Worm (Caenorhabditis elegans) whole organism, L1 larva: ENCODE measurements around the gene C02E7.10.

Source experiments
- C04F5.9 ChIP-seq: sonication (generic microtip); optimal IDR thresholded peaks from 2 replicates; lab custom pipeline; 2016; ENCODE audit warnings: missing genetic modification characterization, missing compliant biosample characterization
- aha-1 ChIP-seq: fragments of 150-350 bp; optimal IDR thresholded peaks from 2 replicates; lab custom pipeline; 2014; ENCODE audit warnings: missing biosample characterization, missing genetic modification characterization
- aly-2 ChIP-seq: fragments of 150-350 bp; optimal IDR thresholded peaks from 2 replicates; lab custom pipeline; 2014; ENCODE audit warnings: missing biosample characterization, missing genetic modification characterization
- ama-1 ChIP-seq: fragments of 150-350 bp; optimal IDR thresholded peaks from 2 replicates; lab custom pipeline; 2014
- blmp-1 ChIP-seq: fragments of 150-350 bp; optimal IDR thresholded peaks from 2 replicates; lab custom pipeline; 2014; ENCODE audit warnings: missing biosample characterization, missing genetic modification characterization
- ceh-63 ChIP-seq: fragments of 200-800 bp; sonication (Bioruptor generic); optimal IDR thresholded peaks from 2 replicates; lab custom pipeline; 2018; ENCODE audit warnings: mild to moderate bottlenecking, missing genetic modification characterization, missing compliant biosample characterization
- ceh-8 ChIP-seq: fragments of 200-800 bp; sonication (Bioruptor generic); optimal IDR thresholded peaks from 2 replicates; lab custom pipeline; 2018; ENCODE audit warnings: mild to moderate bottlenecking, missing genetic modification characterization, moderate library complexity, missing compliant biosample characterization
- ceh-82 ChIP-seq, 3 experiments: fragments of 150-350 bp in 1 of 3; sonication (generic microtip) in 2 of 3; optimal IDR thresholded peaks; 2 replicates each; lab custom pipeline; 2014 to 2017; ENCODE audit warnings: missing biosample characterization in 3 of 3, missing genetic modification characterization in 3 of 3
- ceh-88 ChIP-seq: fragments of 200-800 bp; sonication (Bioruptor generic); IDR thresholded peaks from 2 replicates; pipeline ENCODE4 v1.3.6; 2022; ENCODE audit warnings: missing genetic modification characterization, missing compliant biosample characterization
- ceh-90 ChIP-seq: sonication (generic microtip); optimal IDR thresholded peaks from 2 replicates; lab custom pipeline; 2016; ENCODE audit warnings: missing genetic modification characterization, missing compliant biosample characterization
- dsc-1 ChIP-seq: sonication (generic microtip); optimal IDR thresholded peaks from 2 replicates; lab custom pipeline; 2016; ENCODE audit warnings: mild to moderate bottlenecking, missing genetic modification characterization, missing compliant biosample characterization
- egl-13 ChIP-seq: sonication (generic microtip); optimal IDR thresholded peaks from 2 replicates; lab custom pipeline; 2016; ENCODE audit warnings: missing genotype, missing genetic modification reagents, missing genetic modification characterization, missing compliant biosample characterization
- elt-2 ChIP-seq: sonication (generic microtip); optimal IDR thresholded peaks from 2 replicates; lab custom pipeline; 2016; ENCODE audit warnings: missing genetic modification characterization, mild to moderate bottlenecking, inconsistent platforms, missing compliant biosample characterization, missing genetic modification reagents
- elt-3 ChIP-seq, 6 experiments: fragments of 150-350 bp in 1 of 6; sonication (generic microtip); optimal IDR thresholded peaks; 2 replicates each; lab custom pipeline; 2017 to 2018; ENCODE audit warnings: missing biosample characterization in 6 of 6, missing genetic modification characterization in 6 of 6, inconsistent platforms in 1 of 6
- fkh-4 ChIP-seq: sonication (generic microtip); optimal IDR thresholded peaks from 2 replicates; lab custom pipeline; 2016; ENCODE audit warnings: missing compliant biosample characterization, missing genetic modification characterization, borderline replicate concordance
- fkh-8 ChIP-seq: sonication (generic microtip); optimal IDR thresholded peaks from 2 replicates; lab custom pipeline; 2016; ENCODE audit warnings: mild to moderate bottlenecking, missing genetic modification characterization, missing compliant biosample characterization
- fos-1 ChIP-seq: fragments of 150-350 bp; optimal IDR thresholded peaks from 2 replicates; lab custom pipeline; 2014; ENCODE audit warnings: missing biosample characterization, missing genetic modification characterization
- hlh-4 ChIP-seq: sonication (generic microtip); optimal IDR thresholded peaks from 2 replicates; lab custom pipeline; 2016; ENCODE audit warnings: mild to moderate bottlenecking, missing genetic modification characterization, missing compliant biosample characterization
- hpl-2 ChIP-seq: fragments of 150-350 bp; optimal IDR thresholded peaks from 2 replicates; lab custom pipeline; 2014; ENCODE audit warnings: missing biosample characterization, missing genetic modification reagents, missing genetic modification characterization
- irx-1 ChIP-seq: sonication (generic microtip); optimal IDR thresholded peaks from 2 replicates; lab custom pipeline; 2016; ENCODE audit warnings: missing genetic modification characterization, missing compliant biosample characterization
- isw-1 ChIP-seq: fragments of 200-800 bp; sonication (Bioruptor generic); IDR thresholded peaks from 2 replicates; pipeline ENCODE4 v1.3.6; 2022; ENCODE audit warnings: missing genetic modification characterization, missing compliant biosample characterization
- lin-14 ChIP-seq: fragments of 200-800 bp; sonication (Bioruptor generic); optimal IDR thresholded peaks from 2 replicates; lab custom pipeline; 2018; ENCODE audit warnings: mild to moderate bottlenecking, missing genetic modification characterization, moderate library complexity, missing compliant biosample characterization
- lin-35 ChIP-seq, 2 experiments: fragments of 150-350 bp; optimal IDR thresholded peaks; 2 replicates each; lab custom pipeline; 2014; ENCODE audit warnings: missing biosample characterization in 2 of 2, missing genetic modification characterization in 2 of 2, missing genetic modification reagents in 2 of 2
- mdl-1 ChIP-seq, 2 experiments: fragments of 150-350 bp; optimal IDR thresholded peaks; 2 replicates each; lab custom pipeline; 2014 to 2017; ENCODE audit warnings: missing biosample characterization in 2 of 2, missing genetic modification characterization in 2 of 2, inconsistent platforms in 1 of 2
- mep-1 ChIP-seq: fragments of 150-350 bp; optimal IDR thresholded peaks from 2 replicates; lab custom pipeline; 2014; ENCODE audit warnings: missing biosample characterization, missing genetic modification characterization
- nhr-12 ChIP-seq: sonication (generic microtip); optimal IDR thresholded peaks from 2 replicates; lab custom pipeline; 2017; ENCODE audit warnings: missing biosample characterization, missing genetic modification characterization
- nhr-19 ChIP-seq: fragments of 200-800 bp; sonication (Bioruptor generic); conservative IDR thresholded peaks from 2 replicates; pipeline ENCODE4 v1.3.6; 2022; ENCODE audit warnings: missing genetic modification characterization, missing compliant biosample characterization
- nhr-20 ChIP-seq: sonication (generic microtip); optimal IDR thresholded peaks from 2 replicates; lab custom pipeline; 2016; ENCODE audit warnings: mild to moderate bottlenecking, missing genetic modification characterization, missing compliant biosample characterization
- nhr-28 ChIP-seq: fragments of 150-350 bp; optimal IDR thresholded peaks from 2 replicates; lab custom pipeline; 2014; ENCODE audit warnings: missing biosample characterization, missing genetic modification characterization
- nhr-47 ChIP-seq: sonication (generic microtip); optimal IDR thresholded peaks from 2 replicates; lab custom pipeline; 2016; ENCODE audit warnings: mild to moderate bottlenecking, missing genetic modification characterization, moderate library complexity, missing compliant biosample characterization
- nhr-71 ChIP-seq: sonication (generic microtip); optimal IDR thresholded peaks from 2 replicates; lab custom pipeline; 2016; ENCODE audit warnings: mild to moderate bottlenecking, missing genetic modification characterization, moderate library complexity, missing compliant biosample characterization
- nhr-76 ChIP-seq: sonication (generic microtip); optimal IDR thresholded peaks from 2 replicates; lab custom pipeline; 2017; ENCODE audit warnings: missing biosample characterization, missing genetic modification characterization
- nhr-77 ChIP-seq: fragments of 150-350 bp; optimal IDR thresholded peaks from 2 replicates; lab custom pipeline; 2014; ENCODE audit warnings: missing biosample characterization, missing genetic modification characterization
- nhr-84 ChIP-seq: sonication (generic microtip); optimal IDR thresholded peaks from 2 replicates; lab custom pipeline; 2017; ENCODE audit warnings: missing biosample characterization, missing genetic modification characterization
- nhr-90 ChIP-seq: sonication (generic microtip); optimal IDR thresholded peaks from 2 replicates; lab custom pipeline; 2016; ENCODE audit warnings: mild to moderate bottlenecking, missing genetic modification characterization, missing compliant biosample characterization; ENCODE audit not compliant: poor library complexity
- pax-3 ChIP-seq: fragments of 200-800 bp; sonication (Bioruptor generic); optimal IDR thresholded peaks from 2 replicates; lab custom pipeline; 2018; ENCODE audit warnings: mild to moderate bottlenecking, missing genetic modification characterization, moderate library complexity, missing compliant biosample characterization
- rnt-1 ChIP-seq: sonication (generic microtip); optimal IDR thresholded peaks from 2 replicates; lab custom pipeline; 2016; ENCODE audit warnings: mild to moderate bottlenecking, missing genetic modification characterization, moderate library complexity, missing compliant biosample characterization
- skn-1 ChIP-seq: fragments of 150-350 bp; optimal IDR thresholded peaks from 2 replicates; lab custom pipeline; 2014; ENCODE audit warnings: missing biosample characterization, missing genetic modification characterization
- snu-23 ChIP-seq: sonication (generic microtip); optimal IDR thresholded peaks from 2 replicates; lab custom pipeline; 2016; ENCODE audit warnings: missing genetic modification characterization, missing compliant biosample characterization
- sox-4 ChIP-seq: sonication (generic microtip); optimal IDR thresholded peaks from 2 replicates; lab custom pipeline; 2016; ENCODE audit warnings: missing genetic modification characterization, missing compliant biosample characterization
- unc-86 ChIP-seq: sonication (generic microtip); optimal IDR thresholded peaks from 2 replicates; lab custom pipeline; 2016; ENCODE audit warnings: missing genetic modification characterization, missing compliant biosample characterization
- unc-98 ChIP-seq: fragments of 200-800 bp; sonication (Bioruptor generic); IDR thresholded peaks from 2 replicates; pipeline ENCODE4 v1.3.6; 2022; ENCODE audit warnings: missing genetic modification characterization, missing compliant biosample characterization

C02E7.10 gene

ce11 chrV:4975140-4975539, 42.3 kb upstream of the C02E7.10 start, which contains the start of gene F26G5.1:
F26G5.1 (plus strand) TSS chrV:4975478.
- TF ChIP-seq irx-1: no peak
- no peak for TF ChIP-seq sox-4
- TF ChIP-seq aly-2 (tag; lab: Kevin White, UChicago): no peak
- no peak for TF ChIP-seq ceh-63 (GFP tag; lab: Kevin White, UChicago)
- TF ChIP-seq egl-13 (tag; lab: Kevin White, UChicago): no peak

- TF ChIP-seq isw-1 (no peak), nhr-71 (tag; lab: Kevin White, UChicago) (peak; percentile 22), sox-4 (peak; percentile 29)
Measured at ce11 chrV:4974677-4975076, 41.8 kb upstream of the C02E7.10 start, which contains the start of gene srsx-10. srsx-10 (minus strand) TSS chrV:4974777.

ce11 chrV:4972943-4973342, 40.1 kb upstream of the C02E7.10 start, which contains the start of gene srsx-9:
srsx-9 (minus strand) TSS chrV:4973043.
- TF ChIP-seq fos-1 (tag; lab: Kevin White, UChicago) (no peak), lin-35 (GFP tag; optimal IDR thresholded peaks at IDR 0.05; lab: Kevin White, UChicago) (no peak), ceh-63 (GFP tag; lab: Kevin White, UChicago) (no peak), nhr-77 (tag; lab: Kevin White, UChicago) (no peak), elt-2 (tag; lab: Kevin White, UChicago) (no peak)
- TF ChIP-seq, all 84 proteins: peak for 0

ce11 chrV:4969503-4969902, 36.7 kb upstream of the C02E7.10 start:
- TF ChIP-seq nhr-20 (tag; lab: Kevin White, UChicago): peak; percentile 35
- TF ChIP-seq mdl-1 (tag; optimal IDR thresholded peaks at IDR 0.05; lab: Kevin White, UChicago): peak in 1 of 2 experiments; percentile 5
- no peak for TF ChIP-seq nhr-28
- TF ChIP-seq ceh-90 (tag; lab: Kevin White, UChicago): no peak
- no peak for TF ChIP-seq pax-3 (tag; lab: Kevin White, UChicago)
- peak; percentile 22 for TF ChIP-seq nhr-71 (tag; lab: Kevin White, UChicago)
- TF ChIP-seq elt-3 (tag; optimal IDR thresholded peaks at IDR 0.05; lab: Kevin White, UChicago): peak in 1 of 6 experiments; percentile 25
- TF ChIP-seq nhr-12 (tag; lab: Kevin White, UChicago): no peak
- peak; percentile 79 for TF ChIP-seq blmp-1 (tag; lab: Kevin White, UChicago)
- TF ChIP-seq mep-1 (tag; lab: Kevin White, UChicago): no peak
- TF ChIP-seq elt-2 (tag; lab: Kevin White, UChicago): peak; percentile 14
- peak in 1 of 2 experiments; percentile 48 for TF ChIP-seq lin-35 (GFP tag; optimal IDR thresholded peaks at IDR 0.05; lab: Kevin White, UChicago)
- peak; percentile 19 for TF ChIP-seq fkh-8 (tag; lab: Kevin White, UChicago)

ce11 chrV:4968775-4969174, 35.9 kb upstream of the C02E7.10 start:
- TF ChIP-seq sox-4 (no peak), nhr-76 (tag; lab: Kevin White, UChicago) (no peak), snu-23 (GFP tag; lab: Kevin White, UChicago) (no peak), nhr-19 (no peak), fkh-4 (tag; lab: Kevin White, UChicago) (no peak), unc-98 (GFP tag; lab: Robert Waterston, UW) (no peak), hpl-2 (GFP tag; lab: Kevin White, UChicago) (no peak), hlh-4 (tag; lab: Kevin White, UChicago) (no peak), C04F5.9 (tag; lab: Kevin White, UChicago) (no peak), elt-3 (tag; optimal IDR thresholded peaks at IDR 0.05; lab: Kevin White, UChicago) (no peak), ceh-88 (GFP tag; lab: Robert Waterston, UW) (no peak), rnt-1 (no peak), skn-1 (tag; lab: Kevin White, UChicago) (no peak)

ce11 chrV:4967238-4967637, 34.4 kb upstream of the C02E7.10 start:
- TF ChIP-seq nhr-47 (tag; lab: Kevin White, UChicago): peak; percentile 10
- TF ChIP-seq aha-1: no peak
- peak; percentile 66 for TF ChIP-seq lin-14
- TF ChIP-seq nhr-84: no peak
- TF ChIP-seq hpl-2 (GFP tag; lab: Kevin White, UChicago): no peak
- no peak for TF ChIP-seq unc-86 (tag; lab: Kevin White, UChicago)
- TF ChIP-seq dsc-1 (tag; lab: Kevin White, UChicago): peak; percentile 60
- no peak for TF ChIP-seq ama-1 (lab: Kevin White, UChicago)
- no peak for TF ChIP-seq nhr-90 (tag; lab: Kevin White, UChicago)
- no peak for TF ChIP-seq pax-3 (tag; lab: Kevin White, UChicago)
- TF ChIP-seq skn-1 (tag; lab: Kevin White, UChicago): no peak
- TF ChIP-seq fos-1 (tag; lab: Kevin White, UChicago): no peak
- no peak for TF ChIP-seq mep-1 (tag; lab: Kevin White, UChicago)
- TF ChIP-seq ceh-8 (GFP tag; lab: Kevin White, UChicago): peak; percentile 83
- TF ChIP-seq ceh-82 (tag; optimal IDR thresholded peaks at IDR 0.05; lab: Kevin White, UChicago): no peak
- no peak for TF ChIP-seq nhr-28
- TF ChIP-seq elt-2 (tag; lab: Kevin White, UChicago): no peak
